Worm (Caenorhabditis elegans): ENCODE data around the gene irld-8.

Gene irld-8

ce11 chrIV:8151721-8152120 lies 36.2 kb downstream of the irld-8 start (continued):
- TF ChIP-seq fkh-10 (GFP tag; optimal IDR thresholded peaks at IDR 0.05) (no peak), aha-1 (tag; optimal IDR thresholded peaks at IDR 0.05) (no peak), C16A3.4 (tag; optimal IDR thresholded peaks at IDR 0.05) (no peak), unc-30 (tag; optimal IDR thresholded peaks at IDR 0.05) (no peak), ama-1 (optimal IDR thresholded peaks at IDR 0.05) (no peak), aly-2 (tag; optimal IDR thresholded peaks at IDR 0.05) (no peak), irx-1 (tag; optimal IDR thresholded peaks at IDR 0.05) (no peak), fos-1 (tag; optimal IDR thresholded peaks at IDR 0.05) (no peak), nhr-77 (tag; optimal IDR thresholded peaks at IDR 0.05) (no peak), mdl-1 (tag; optimal IDR thresholded peaks at IDR 0.05) (no peak), nhr-71 (tag; optimal IDR thresholded peaks at IDR 0.05) (peak; percentile 32), lin-35 (GFP tag; optimal IDR thresholded peaks at IDR 0.05) (peak in 1 of 2 experiments; percentile 35), ceh-90 (tag; optimal IDR thresholded peaks at IDR 0.05) (no peak), nhr-84 (tag; optimal IDR thresholded peaks at IDR 0.05) (no peak), nhr-28 (tag; optimal IDR thresholded peaks at IDR 0.05) (no peak), unc-130 (tag; optimal IDR thresholded peaks at IDR 0.05) (no peak), ceh-88 (GFP tag; IDR thresholded peaks at IDR 0.05) (no peak), hpl-2 (GFP tag; optimal IDR thresholded peaks at IDR 0.05) (no peak)

ce11 chrIV:8152145-8152544 lies 36.6 kb downstream of the irld-8 start, which contains the start of gene faah-2:
Gene faah-2 (plus strand): TSS chrIV:8152445.
- TF ChIP-seq pag-3 (tag; optimal IDR thresholded peaks at IDR 0.05; ENCODE audit: borderline replicate concordance, insufficient read depth) (no peak), vab-15 (tag; optimal IDR thresholded peaks at IDR 0.05) (no peak), mdl-1 (tag; optimal IDR thresholded peaks at IDR 0.05) (no peak), aha-1 (tag; optimal IDR thresholded peaks at IDR 0.05) (no peak), unc-86 (tag; optimal IDR thresholded peaks at IDR 0.05) (no peak), snpc-4 (tag; optimal IDR thresholded peaks at IDR 0.05) (no peak), elt-2 (tag; optimal IDR thresholded peaks at IDR 0.05) (no peak)

- TF ChIP-seq elt-2 (tag; optimal IDR thresholded peaks at IDR 0.05) (peak; percentile 37), vab-15 (tag; optimal IDR thresholded peaks at IDR 0.05) (no peak)
These were observed 37.1 kb downstream of the irld-8 start for ce11 chrIV:8152688-8153087.

- TF ChIP-seq mab-9 (GFP tag; IDR thresholded peaks at IDR 0.05) (no peak), efl-1 (optimal IDR thresholded peaks at IDR 0.05) (no peak), efl-1 (GFP tag; optimal IDR thresholded peaks at IDR 0.05 in 1 of 2) (peak in 1 of 2 experiments; percentile 14)
These were observed 37.6 kb downstream of the irld-8 start for ce11 chrIV:8153163-8153562.

- TF ChIP-seq mdl-1 (tag; optimal IDR thresholded peaks at IDR 0.05), result no peak
- no peak for TF ChIP-seq ztf-4 (tag; optimal IDR thresholded peaks at IDR 0.05)
- TF ChIP-seq efl-3 (GFP tag; optimal IDR thresholded peaks at IDR 0.05), result no peak
- no peak for TF ChIP-seq Y116A8C.19 (tag; optimal IDR thresholded peaks at IDR 0.05; ENCODE audit: borderline replicate concordance)
- TF ChIP-seq zag-1 (tag; optimal IDR thresholded peaks at IDR 0.05), result no peak
- TF ChIP-seq sup-37 (GFP tag; optimal IDR thresholded peaks at IDR 0.05), result no peak
- no peak for TF ChIP-seq ces-1 (GFP tag; optimal IDR thresholded peaks at IDR 0.05)
- no peak for TF ChIP-seq mef-2 (tag; optimal IDR thresholded peaks at IDR 0.05)
- no peak for TF ChIP-seq swsn-7 (tag; optimal IDR thresholded peaks at IDR 0.05)
- no peak for TF ChIP-seq blmp-1 (tag; optimal IDR thresholded peaks at IDR 0.05)
- no peak for TF ChIP-seq hpl-2 (GFP tag; optimal IDR thresholded peaks at IDR 0.05)
- no peak for TF ChIP-seq nhr-71 (tag; optimal IDR thresholded peaks at IDR 0.05)
- no peak for TF ChIP-seq lin-35 (GFP tag; optimal IDR thresholded peaks at IDR 0.05)
- TF ChIP-seq unc-62 (GFP tag; optimal IDR thresholded peaks at IDR 0.05), result no peak
- no peak for TF ChIP-seq nhr-11 (tag; optimal IDR thresholded peaks at IDR 0.05)
These were observed 39.4 kb downstream of the irld-8 start for ce11 chrIV:8154966-8155365.

Measured in whole organism, L1 larva.